Fruit fly (Drosophila melanogaster): ENCODE data around the gene CG13926.

- peak; percentile 87 for TF ChIP-seq CG9139 (GFP tag; optimal IDR thresholded peaks at IDR 0.05)
- peak; percentile 21 for TF ChIP-seq CG11762 (GFP tag; optimal IDR thresholded peaks at IDR 0.05; ENCODE audit: insufficient read depth)
- TF ChIP-seq OdsH (GFP tag; optimal IDR thresholded peaks at IDR 0.05), result no peak
- no peak for TF ChIP-seq Ets96B (tag; optimal IDR thresholded peaks at IDR 0.05)
- TF ChIP-seq CG11902 (GFP tag; optimal IDR thresholded peaks at IDR 0.05), result no peak
Measured at dm6 chr3L:1652700-1653200, 34.8 kb upstream of the CG13926 start, which contains the start of the genes CG7970 and Vta1.
